Worm (Caenorhabditis elegans): ENCODE measurements around the gene cyp-25A6.

DNA sequence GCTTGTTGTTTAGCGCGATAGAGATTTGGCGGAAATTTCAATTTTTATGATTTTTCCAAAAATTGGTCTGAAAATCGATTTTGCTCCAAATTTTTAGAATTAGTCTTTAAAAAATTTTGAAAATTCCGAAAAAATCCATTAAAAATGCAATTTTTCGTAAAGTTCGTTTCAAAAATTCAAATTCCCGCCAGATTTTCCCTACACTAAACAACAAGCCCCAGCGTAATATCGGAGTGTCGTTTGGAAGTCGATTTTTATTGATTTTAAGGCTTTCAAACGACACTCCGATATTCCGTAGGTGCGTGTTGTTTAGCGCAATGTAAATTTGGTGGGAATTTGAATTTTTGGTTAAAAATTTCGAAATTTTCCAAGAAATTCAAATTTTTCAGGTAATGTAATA, 20.6 kb upstream of the cyp-25A6 start:
- TF ChIP-seq ceh-34 (tag; optimal IDR thresholded peaks at IDR 0.05) (no peak), nhr-11 (tag; optimal IDR thresholded peaks at IDR 0.05) (no peak), hlh-15 (tag; optimal IDR thresholded peaks at IDR 0.05) (no peak), nhr-232 (tag; optimal IDR thresholded peaks at IDR 0.05) (no peak), elt-4 (tag; optimal IDR thresholded peaks at IDR 0.05) (no peak), hlh-8 (tag; optimal IDR thresholded peaks at IDR 0.05) (no peak)
